Worm (Caenorhabditis elegans) whole organism, young adult: ENCODE results near the gene nhr-172.

Experiments used
- B0336.3 ChIP-seq: fragments of 200-800 bp; sonication (Bioruptor generic); IDR thresholded peaks from 2 replicates; pipeline ENCODE4 v1.3.6; 2022; ENCODE audit warnings: missing genetic modification characterization, missing compliant biosample characterization
- F23B12.7 ChIP-seq: sonication (generic microtip); optimal IDR thresholded peaks from 2 replicates; lab custom pipeline; 2017; ENCODE audit warnings: missing genetic modification characterization, mild to moderate bottlenecking, missing compliant biosample characterization, antibody characterized with exemption, moderate library complexity; ENCODE audit not compliant: insufficient read depth
- ama-1 ChIP-seq, 3 experiments: fragments of 150-350 bp in 1 of 3; sonication (generic microtip) in 2 of 3; optimal IDR thresholded peaks; 2 replicates each; lab custom pipeline; 2014 to 2018; ENCODE audit warnings: missing biosample characterization in 2 of 3, missing genetic modification characterization in 2 of 3, missing genetic modification reagents in 2 of 3
- hlh-26 ChIP-seq: fragments of 200-800 bp; sonication (Bioruptor generic); conservative IDR thresholded peaks from 2 replicates; pipeline ENCODE4 v1.3.6; 2022; ENCODE audit warnings: missing genetic modification reagents, missing genetic modification characterization, missing compliant biosample characterization
- nhr-90 ChIP-seq: sonication (generic microtip); optimal IDR thresholded peaks from 2 replicates; lab custom pipeline; 2016; ENCODE audit warnings: missing genotype, mild to moderate bottlenecking, missing genetic modification characterization, missing compliant biosample characterization
- snpc-4 ChIP-seq, 5 experiments: fragments of 150-350 bp in 1 of 5; sonication (generic microtip) in 4 of 5; optimal IDR thresholded peaks; 2 replicates each; lab custom pipeline; 2014 to 2018; ENCODE audit warnings: missing genetic modification characterization in 5 of 5, missing biosample characterization in 3 of 5, antibody characterized with exemption in 2 of 5, mild to moderate bottlenecking in 2 of 5, missing compliant biosample characterization in 2 of 5, missing genotype in 2 of 5, moderate library complexity in 2 of 5, missing genetic modification reagents in 1 of 5
- unc-62 ChIP-seq: fragments of 150-350 bp; optimal IDR thresholded peaks from 2 replicates; lab custom pipeline; 2014; ENCODE audit warnings: missing biosample characterization, missing genetic modification reagents, missing genetic modification characterization

DNA sequence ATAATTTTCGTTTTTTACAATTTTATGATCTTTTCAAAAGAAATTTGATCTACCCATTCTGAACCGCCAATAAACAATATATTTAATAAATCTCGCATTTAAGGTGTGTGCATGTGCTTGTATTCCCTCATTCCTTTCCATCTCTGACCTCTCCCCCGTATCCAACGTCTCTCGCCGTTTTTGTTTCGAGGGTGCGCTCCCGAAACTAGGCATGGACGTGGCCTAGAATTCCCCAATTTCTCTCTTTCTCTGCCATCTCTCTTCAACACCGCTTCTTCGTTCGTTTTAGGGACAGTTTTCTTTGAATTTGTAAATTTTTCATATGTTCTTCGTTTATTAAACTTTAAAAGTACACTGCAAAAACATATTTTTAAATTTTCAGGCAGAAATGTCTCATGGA lies 43.3 kb upstream of the nhr-172 start, which contains the start of gene F25E5.1:
- no peak for TF ChIP-seq unc-62
- no peak for TF ChIP-seq hlh-26 (GFP tag; lab: Robert Waterston, UW)
- TF ChIP-seq nhr-90 (tag; lab: Kevin White, UChicago), result no peak
- TF ChIP-seq ama-1 (optimal IDR thresholded peaks at IDR 0.05; lab: Kevin White, UChicago), result no peak
- no peak for TF ChIP-seq ama-1 (GFP tag; optimal IDR thresholded peaks at IDR 0.05; lab: Kevin White, UChicago)
- TF ChIP-seq snpc-4 (GFP tag; optimal IDR thresholded peaks at IDR 0.05; lab: Kevin White, UChicago), result no peak
- peak in 1 of 4 experiments; percentile 43 for TF ChIP-seq snpc-4 (tag; optimal IDR thresholded peaks at IDR 0.05; lab: Kevin White, UChicago)
- TF ChIP-seq B0336.3 (GFP tag; lab: Robert Waterston, UW), result no peak
- no peak for TF ChIP-seq F23B12.7
